Worm (Caenorhabditis elegans): ENCODE data around the gene ZC196.5.

ZC196.5 gene

ce11 chrV:8767493-8767892 is 38.3 kb downstream of the ZC196.5 start:
- no peak for TF ChIP-seq aly-2 (tag; optimal IDR thresholded peaks at IDR 0.05)
- TF ChIP-seq ztf-11 (tag; optimal IDR thresholded peaks at IDR 0.05): no peak
- peak; percentile 76 for TF ChIP-seq pha-4 (tag; optimal IDR thresholded peaks at IDR 0.05)
- no peak for TF ChIP-seq ZK546.5 (tag; optimal IDR thresholded peaks at IDR 0.05)
- TF ChIP-seq tbx-2 (tag; optimal IDR thresholded peaks at IDR 0.05): no peak
- peak; percentile 89 for TF ChIP-seq pqm-1 (tag; optimal IDR thresholded peaks at IDR 0.05)
- TF ChIP-seq elt-2 (tag; optimal IDR thresholded peaks at IDR 0.05): peak; percentile 87
- TF ChIP-seq zag-1 (tag; optimal IDR thresholded peaks at IDR 0.05): no peak

- no peak for TF ChIP-seq ztf-11 (tag; optimal IDR thresholded peaks at IDR 0.05)
- peak; percentile 67 for TF ChIP-seq egl-27 (tag; optimal IDR thresholded peaks at IDR 0.05)
- peak; percentile 41 for TF ChIP-seq skn-1 (tag; optimal IDR thresholded peaks at IDR 0.05)
- no peak for TF ChIP-seq lsy-12 (tag; optimal IDR thresholded peaks at IDR 0.05)
- TF ChIP-seq fos-1 (tag; optimal IDR thresholded peaks at IDR 0.05): peak; percentile 32
- no peak for TF ChIP-seq fkh-10 (GFP tag; optimal IDR thresholded peaks at IDR 0.05)
- TF ChIP-seq nhr-11 (tag; optimal IDR thresholded peaks at IDR 0.05): no peak
- TF ChIP-seq pqm-1 (tag; optimal IDR thresholded peaks at IDR 0.05): peak; percentile 100
- TF ChIP-seq lin-15B (tag; optimal IDR thresholded peaks at IDR 0.05): no peak
- peak; percentile 100 for TF ChIP-seq elt-2 (tag; optimal IDR thresholded peaks at IDR 0.05)
- TF ChIP-seq ceh-82 (tag; optimal IDR thresholded peaks at IDR 0.05): no peak
- TF ChIP-seq nhr-28 (tag; optimal IDR thresholded peaks at IDR 0.05): no peak
- no peak for TF ChIP-seq daf-12 (tag; optimal IDR thresholded peaks at IDR 0.05)
- TF ChIP-seq jun-1 (tag; optimal IDR thresholded peaks at IDR 0.05): peak; percentile 90
- peak; percentile 79 for TF ChIP-seq pha-4 (tag; optimal IDR thresholded peaks at IDR 0.05)
Measured at ce11 chrV:8768481-8768959, 39.3 kb downstream of the ZC196.5 start, which contains the start of gene B0507.3. B0507.3 (plus strand) TSS chrV:8768909.

ce11 chrV:8769154-8769553 is 40.0 kb downstream of the ZC196.5 start:
- no peak for TF ChIP-seq elt-1 (tag; optimal IDR thresholded peaks at IDR 0.05)
- TF ChIP-seq eor-1 (tag; optimal IDR thresholded peaks at IDR 0.05): no peak
- TF ChIP-seq snpc-4 (tag; optimal IDR thresholded peaks at IDR 0.05): no peak
- TF ChIP-seq sea-2 (GFP tag; optimal IDR thresholded peaks at IDR 0.05): no peak
- TF ChIP-seq fkh-2 (tag; optimal IDR thresholded peaks at IDR 0.05): no peak
- TF ChIP-seq elt-3 (tag; optimal IDR thresholded peaks at IDR 0.05): no peak
- no peak for TF ChIP-seq hmg-11 (tag; optimal IDR thresholded peaks at IDR 0.05)
- peak; percentile 85 for TF ChIP-seq jun-1 (tag; optimal IDR thresholded peaks at IDR 0.05)
- no peak for TF ChIP-seq ceh-16 (tag; optimal IDR thresholded peaks at IDR 0.05)
- peak; percentile 98 for TF ChIP-seq elt-2 (tag; optimal IDR thresholded peaks at IDR 0.05)
- TF ChIP-seq lsy-12 (tag; optimal IDR thresholded peaks at IDR 0.05): no peak
- TF ChIP-seq nhr-25 (tag; optimal IDR thresholded peaks at IDR 0.05): no peak
- peak; percentile 34 for TF ChIP-seq pha-4 (tag; optimal IDR thresholded peaks at IDR 0.05)
- no peak for TF ChIP-seq ztf-11 (tag; optimal IDR thresholded peaks at IDR 0.05)
- TF ChIP-seq egl-27 (tag; optimal IDR thresholded peaks at IDR 0.05): no peak
- TF ChIP-seq daf-12 (tag; optimal IDR thresholded peaks at IDR 0.05): no peak
- TF ChIP-seq pqm-1 (tag; optimal IDR thresholded peaks at IDR 0.05): peak; percentile 84
- no peak for TF ChIP-seq mdl-1 (tag; optimal IDR thresholded peaks at IDR 0.05)
- TF ChIP-seq ztf-4 (tag; optimal IDR thresholded peaks at IDR 0.05): no peak
- TF ChIP-seq aly-2 (tag; optimal IDR thresholded peaks at IDR 0.05): no peak
- TF ChIP-seq nhr-77 (tag; optimal IDR thresholded peaks at IDR 0.05): no peak
- TF ChIP-seq fkh-10 (GFP tag; optimal IDR thresholded peaks at IDR 0.05): no peak

- TF ChIP-seq pqm-1 (tag; optimal IDR thresholded peaks at IDR 0.05): no peak
- no peak for TF ChIP-seq fos-1 (tag; optimal IDR thresholded peaks at IDR 0.05)
- TF ChIP-seq mml-1 (tag; optimal IDR thresholded peaks at IDR 0.05): no peak
- no peak for TF ChIP-seq mdl-1 (tag; optimal IDR thresholded peaks at IDR 0.05)
- no peak for TF ChIP-seq nhr-12 (tag; optimal IDR thresholded peaks at IDR 0.05)
- TF ChIP-seq nhr-28 (tag; optimal IDR thresholded peaks at IDR 0.05): no peak
- no peak for TF ChIP-seq nhr-237 (tag; optimal IDR thresholded peaks at IDR 0.05)
- TF ChIP-seq lin-15B (tag; optimal IDR thresholded peaks at IDR 0.05): no peak
- no peak for TF ChIP-seq nhr-76 (tag; optimal IDR thresholded peaks at IDR 0.05)
- TF ChIP-seq ceh-16 (tag; optimal IDR thresholded peaks at IDR 0.05): no peak
- TF ChIP-seq ceh-9 (tag; optimal IDR thresholded peaks at IDR 0.05): no peak
Measured at ce11 chrV:8771599-8771998, 42.4 kb downstream of the ZC196.5 start, which contains the start of gene srx-115. srx-115 (plus strand) TSS chrV:8771899.

Data from whole organism, L3 larva.